Worm (Caenorhabditis elegans) whole organism, mixed stage, embryonic: ENCODE measurements around the gene srd-74.

ENCODE experiments used
- M03D4.4 ChIP-seq: sonication (generic microtip); optimal IDR thresholded peaks from 2 replicates; lab custom pipeline; 2017; ENCODE audit warnings: mild to moderate bottlenecking, missing genetic modification characterization, missing compliant biosample characterization
- blmp-1 ChIP-seq: fragments of 150-350 bp; optimal IDR thresholded peaks from 2 replicates; lab custom pipeline; 2014; ENCODE audit warnings: missing biosample characterization, missing genetic modification characterization
- ceh-39 ChIP-seq: fragments of 150-350 bp; optimal IDR thresholded peaks from 2 replicates; lab custom pipeline; 2014; ENCODE audit warnings: missing biosample characterization, missing genetic modification characterization
- ceh-43 ChIP-seq: fragments of 200-800 bp; sonication (Bioruptor generic); optimal IDR thresholded peaks from 2 replicates; lab custom pipeline; 2018; ENCODE audit warnings: mild to moderate bottlenecking, missing genetic modification characterization, moderate library complexity, missing compliant biosample characterization
- ceh-83 ChIP-seq: fragments of 200-800 bp; sonication (Bioruptor generic); optimal IDR thresholded peaks from 2 replicates; lab custom pipeline; 2018; ENCODE audit warnings: mild to moderate bottlenecking, missing genetic modification characterization, missing compliant biosample characterization
- ces-1 ChIP-seq: fragments of 150-350 bp; optimal IDR thresholded peaks from 2 replicates; lab custom pipeline; 2014; ENCODE audit warnings: missing biosample characterization, missing genetic modification reagents, missing genetic modification characterization
- cnd-1 ChIP-seq: fragments of 200-800 bp; sonication (Bioruptor generic); optimal IDR thresholded peaks from 2 replicates; lab custom pipeline; 2018; ENCODE audit warnings: mild to moderate bottlenecking, missing genetic modification characterization, missing compliant biosample characterization
- drap-1 ChIP-seq: fragments of 200-800 bp; sonication (Bioruptor generic); optimal IDR thresholded peaks from 3 replicates; lab custom pipeline; 2018; ENCODE audit warnings: mild to moderate bottlenecking, missing genetic modification characterization, missing compliant biosample characterization
- elt-1 ChIP-seq: sonication (generic microtip); optimal IDR thresholded peaks from 2 replicates; lab custom pipeline; 2017; ENCODE audit warnings: missing genetic modification characterization, mild to moderate bottlenecking, missing compliant biosample characterization, antibody characterized with exemption, moderate library complexity, borderline replicate concordance; ENCODE audit not compliant: insufficient read depth
- elt-3 ChIP-seq: fragments of 150-350 bp; optimal IDR thresholded peaks from 2 replicates; lab custom pipeline; 2014; ENCODE audit warnings: missing biosample characterization, missing genetic modification characterization
- flh-1 ChIP-seq: fragments of 200-800 bp; sonication (Bioruptor generic); optimal IDR thresholded peaks from 2 replicates; lab custom pipeline; 2018; ENCODE audit warnings: mild to moderate bottlenecking, missing genetic modification characterization, moderate library complexity, missing compliant biosample characterization
- hlh-1 ChIP-seq: fragments of 150-350 bp; optimal IDR thresholded peaks from 2 replicates; lab custom pipeline; 2014; ENCODE audit warnings: missing biosample characterization, missing genetic modification reagents, missing genetic modification characterization
- lin-13 ChIP-seq: fragments of 150-350 bp; optimal IDR thresholded peaks from 2 replicates; lab custom pipeline; 2014; ENCODE audit warnings: missing biosample characterization, missing genetic modification characterization
- lin-32 ChIP-seq: fragments of 200-800 bp; sonication (Bioruptor generic); optimal IDR thresholded peaks from 2 replicates; lab custom pipeline; 2018; ENCODE audit warnings: mild to moderate bottlenecking, missing genetic modification characterization, missing compliant biosample characterization
- lsy-2 ChIP-seq: fragments of 150-350 bp; optimal IDR thresholded peaks from 2 replicates; lab custom pipeline; 2014; ENCODE audit warnings: missing biosample characterization, missing genetic modification characterization
- mab-5 ChIP-seq: fragments of 150-350 bp; optimal IDR thresholded peaks from 2 replicates; lab custom pipeline; 2014; ENCODE audit warnings: missing biosample characterization, missing genetic modification characterization
- mep-1 ChIP-seq: fragments of 150-350 bp; optimal IDR thresholded peaks from 2 replicates; lab custom pipeline; 2017; ENCODE audit warnings: missing biosample characterization, missing genetic modification reagents, missing genetic modification characterization, inconsistent platforms
- mls-2 ChIP-seq: sonication (generic microtip); optimal IDR thresholded peaks from 2 replicates; lab custom pipeline; 2016; ENCODE audit warnings: mild to moderate bottlenecking, missing genetic modification characterization, moderate library complexity, missing compliant biosample characterization
- nhr-12 ChIP-seq: fragments of 150-350 bp; optimal IDR thresholded peaks from 2 replicates; lab custom pipeline; 2014; ENCODE audit warnings: missing biosample characterization, missing genetic modification characterization
- nhr-2 ChIP-seq: fragments of 150-350 bp; optimal IDR thresholded peaks from 2 replicates; lab custom pipeline; 2014; ENCODE audit warnings: missing biosample characterization, missing genetic modification characterization
- nhr-28 ChIP-seq: fragments of 150-350 bp; optimal IDR thresholded peaks from 2 replicates; lab custom pipeline; 2014; ENCODE audit warnings: missing biosample characterization, missing genetic modification characterization
- pha-4 ChIP-seq: fragments of 150-350 bp; optimal IDR thresholded peaks from 2 replicates; lab custom pipeline; 2018; ENCODE audit warnings: missing biosample characterization, missing genetic modification reagents, missing genetic modification characterization
- sem-2 ChIP-seq: fragments of 200-800 bp; sonication (Bioruptor generic); optimal IDR thresholded peaks from 2 replicates; lab custom pipeline; 2018; ENCODE audit warnings: mild to moderate bottlenecking, missing genetic modification characterization, missing compliant biosample characterization
- snpc-4 ChIP-seq: fragments of 150-350 bp; optimal IDR thresholded peaks from 2 replicates; lab custom pipeline; 2014; ENCODE audit warnings: missing biosample characterization, missing genetic modification characterization
- sptf-1 ChIP-seq: sonication (generic microtip); optimal IDR thresholded peaks from 2 replicates; lab custom pipeline; 2017; ENCODE audit warnings: mild to moderate bottlenecking, missing genetic modification characterization, moderate library complexity, missing compliant biosample characterization
- tbx-8 ChIP-seq: fragments of 200-800 bp; sonication (Bioruptor generic); optimal IDR thresholded peaks from 2 replicates; lab custom pipeline; 2018; ENCODE audit warnings: mild to moderate bottlenecking, missing genetic modification characterization, moderate library complexity, missing compliant biosample characterization
- unc-39 ChIP-seq: fragments of 150-350 bp; optimal IDR thresholded peaks from 2 replicates; lab custom pipeline; 2014; ENCODE audit warnings: missing biosample characterization, missing genetic modification characterization
- unc-62 ChIP-seq: fragments of 150-350 bp; optimal IDR thresholded peaks from 2 replicates; lab custom pipeline; 2014; ENCODE audit warnings: missing biosample characterization, missing genetic modification reagents, missing genetic modification characterization
- zip-8 ChIP-seq: fragments of 150-350 bp; optimal IDR thresholded peaks from 2 replicates; lab custom pipeline; 2014; ENCODE audit warnings: missing biosample characterization, missing genetic modification characterization

Gene srd-74

ce11 chrIII:11823260-11823659 lies 41.4 kb downstream of the srd-74 start, which contains the start of gene C18D11.3 (continued):
- TF ChIP-seq lin-13 (tag; lab: Kevin White, UChicago) (peak; percentile 74), flh-1 (no peak), nhr-28 (tag; lab: Kevin White, UChicago) (no peak), mls-2 (peak; percentile 7)

DNA sequence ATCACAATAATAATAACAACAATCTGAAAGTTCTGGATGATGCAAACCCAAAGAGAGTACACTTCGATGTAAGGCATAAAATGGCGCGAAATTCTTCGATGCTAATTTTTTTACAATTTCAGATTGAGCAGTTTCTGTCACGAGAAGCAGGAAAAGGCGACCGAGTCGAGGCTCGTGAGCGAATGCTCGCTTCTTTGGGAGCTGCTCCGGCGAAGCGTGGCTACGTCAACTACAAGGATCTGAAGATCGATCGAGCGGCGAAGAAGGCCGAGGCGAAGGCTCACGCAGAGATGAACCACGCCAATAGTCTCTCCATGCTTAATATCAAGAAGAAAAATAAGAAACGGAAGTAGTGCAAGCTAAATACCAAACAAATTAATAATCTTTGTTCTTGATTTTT lies 42.2 kb downstream of the srd-74 start:
- TF ChIP-seq nhr-12 (tag; lab: Kevin White, UChicago) (no peak), sptf-1 (tag; lab: Kevin White, UChicago) (no peak), elt-3 (no peak), pha-4 (no peak), unc-39 (tag; lab: Kevin White, UChicago) (no peak), mls-2 (no peak), sem-2 (GFP tag; lab: Kevin White, UChicago) (no peak), hlh-1 (tag; lab: Kevin White, UChicago) (no peak), M03D4.4 (tag; lab: Kevin White, UChicago) (no peak), ceh-83 (GFP tag; lab: Kevin White, UChicago) (no peak), mep-1 (tag; lab: Kevin White, UChicago) (no peak), tbx-8 (no peak), nhr-2 (tag; lab: Kevin White, UChicago) (no peak), mab-5 (no peak), unc-62 (GFP tag; lab: Kevin White, UChicago) (no peak), elt-1 (no peak)

- TF ChIP-seq cnd-1 (tag; lab: Kevin White, UChicago): no peak
- TF ChIP-seq elt-1: no peak
- TF ChIP-seq unc-62 (GFP tag; lab: Kevin White, UChicago): no peak
Observed at ce11 chrIII:11824580-11824979, 42.7 kb downstream of the srd-74 start.

ce11 chrIII:11825654-11826053 lies 43.8 kb downstream of the srd-74 start:
- peak; percentile 42 for TF ChIP-seq mls-2
- TF ChIP-seq blmp-1 (tag; lab: Kevin White, UChicago): no peak
- TF ChIP-seq lin-13 (tag; lab: Kevin White, UChicago): peak; percentile 80
- TF ChIP-seq mep-1 (tag; lab: Kevin White, UChicago): peak; percentile 71
- TF ChIP-seq snpc-4 (tag; lab: Kevin White, UChicago): no peak
- TF ChIP-seq hlh-1 (tag; lab: Kevin White, UChicago): peak; percentile 65
- TF ChIP-seq nhr-12 (tag; lab: Kevin White, UChicago): no peak
- TF ChIP-seq lsy-2 (tag; lab: Kevin White, UChicago): peak; percentile 77
- peak; percentile 89 for TF ChIP-seq ceh-39 (tag; lab: Kevin White, UChicago)
- TF ChIP-seq cnd-1 (tag; lab: Kevin White, UChicago): peak; percentile 10
- peak; percentile 14 for TF ChIP-seq mab-5
- peak; percentile 66 for TF ChIP-seq pha-4
- no peak for TF ChIP-seq nhr-28 (tag; lab: Kevin White, UChicago)
- no peak for TF ChIP-seq drap-1 (GFP tag; lab: Kevin White, UChicago)
- TF ChIP-seq lin-32 (GFP tag; lab: Kevin White, UChicago): no peak
- TF ChIP-seq ces-1 (GFP tag; lab: Kevin White, UChicago): peak; percentile 50
- no peak for TF ChIP-seq zip-8 (tag; lab: Kevin White, UChicago)
- TF ChIP-seq ceh-43 (GFP tag; lab: Kevin White, UChicago): peak; percentile 39
- TF ChIP-seq nhr-2 (tag; lab: Kevin White, UChicago): no peak

ce11 chrIII:11826118-11826517 lies 44.2 kb downstream of the srd-74 start, which contains the start of gene rsp-8:
TSS of gene rsp-8 (plus strand) at chrIII:11826418.
- TF ChIP-seq sem-2 (GFP tag; lab: Kevin White, UChicago) (no peak), ceh-83 (GFP tag; lab: Kevin White, UChicago) (no peak), lin-32 (GFP tag; lab: Kevin White, UChicago) (no peak), ces-1 (GFP tag; lab: Kevin White, UChicago) (no peak)
- TF ChIP-seq, all 35 proteins: peak for 0

ce11 chrIII:11829062-11829461 lies 47.2 kb downstream of the srd-74 start:
- no peak for TF ChIP-seq ceh-43 (GFP tag; lab: Kevin White, UChicago)
